Worm (Caenorhabditis elegans) whole organism, L3 larva: ENCODE measurements around the gene rpoa-12.

Source experiments
- ama-1 ChIP-seq: fragments of 150-350 bp; optimal IDR thresholded peaks from 2 replicates; lab custom pipeline; 2018
- ceh-82 ChIP-seq: fragments of 150-350 bp; optimal IDR thresholded peaks from 2 replicates; lab custom pipeline; 2014; ENCODE audit warnings: missing biosample characterization, missing genetic modification characterization
- egl-27 ChIP-seq: sonication (generic microtip); optimal IDR thresholded peaks from 4 replicates; lab custom pipeline; 2017; ENCODE audit warnings: missing biosample characterization, missing genetic modification reagents, missing genetic modification characterization
- fos-1 ChIP-seq: fragments of 150-350 bp; optimal IDR thresholded peaks from 2 replicates; lab custom pipeline; 2014; ENCODE audit warnings: missing biosample characterization, missing genetic modification characterization
- nfya-1 ChIP-seq: sonication (generic microtip); optimal IDR thresholded peaks from 2 replicates; lab custom pipeline; 2017; ENCODE audit warnings: missing genetic modification characterization, mild to moderate bottlenecking, missing compliant biosample characterization, antibody characterized with exemption, moderate library complexity; ENCODE audit not compliant: insufficient read depth
- nhr-11 ChIP-seq: fragments of 150-350 bp; optimal IDR thresholded peaks from 2 replicates; lab custom pipeline; 2014; ENCODE audit warnings: missing biosample characterization, missing genetic modification characterization
- pqm-1 ChIP-seq: fragments of 150-350 bp; optimal IDR thresholded peaks from 2 replicates; lab custom pipeline; 2017; ENCODE audit warnings: missing biosample characterization, missing genetic modification characterization, inconsistent platforms
- unc-62 ChIP-seq: fragments of 150-350 bp; sonication (generic microtip); optimal IDR thresholded peaks from 4 replicates; lab custom pipeline; 2014; ENCODE audit warnings: missing biosample characterization, missing genetic modification reagents, missing genetic modification characterization
- ztf-11 ChIP-seq: fragments of 150-350 bp; optimal IDR thresholded peaks from 2 replicates; lab custom pipeline; 2014; ENCODE audit warnings: missing biosample characterization, missing genetic modification characterization

ce11 chrV:14468196-14468874 is 45.2 kb upstream of the rpoa-12 start, which contains the start of gene srz-97:
- TF ChIP-seq ama-1 (lab: Kevin White, UChicago), result no peak
- no peak for TF ChIP-seq unc-62 (GFP tag; lab: Kevin White, UChicago)
- TF ChIP-seq nhr-11 (tag; lab: Kevin White, UChicago), result no peak
- no peak for TF ChIP-seq nfya-1 (tag; lab: Kevin White, UChicago)
- no peak for TF ChIP-seq egl-27
- TF ChIP-seq pqm-1 (tag; lab: Kevin White, UChicago), result peak; percentile 54
- TF ChIP-seq ceh-82 (tag; lab: Kevin White, UChicago), result no peak
- TF ChIP-seq ztf-11 (tag; lab: Kevin White, UChicago), result no peak
- no peak for TF ChIP-seq fos-1 (tag; lab: Kevin White, UChicago)
